Worm (Caenorhabditis elegans): ENCODE results near the gene rps-23.

rps-23 gene

ce11 chrIV:12371879-12372278 lies 19.0 kb downstream of the rps-23 start, which contains the start of gene wdr-46 (continued):
- TF ChIP-seq ceh-58 (GFP tag; IDR thresholded peaks at IDR 0.05) (no peak), F39B2.1 (GFP tag; IDR thresholded peaks at IDR 0.05) (no peak), ztf-6 (GFP tag; IDR thresholded peaks at IDR 0.05) (no peak), B0261.1 (tag; optimal IDR thresholded peaks at IDR 0.05) (no peak), attf-5 (GFP tag; optimal IDR thresholded peaks at IDR 0.05) (peak; percentile 67), madf-10 (tag; optimal IDR thresholded peaks at IDR 0.05) (peak; percentile 31), lin-54 (GFP tag; optimal IDR thresholded peaks at IDR 0.05) (peak; percentile 97), nfyb-1 (GFP tag; IDR thresholded peaks at IDR 0.05) (peak; percentile 76), C17E4.6 (GFP tag; IDR thresholded peaks at IDR 0.05) (0 out of 2 replicates have a peak, but pooled peaks have one; percentile 7), madf-6 (GFP tag; IDR thresholded peaks at IDR 0.05) (peak; percentile 81), attf-6 (GFP tag; IDR thresholded peaks at IDR 0.05) (peak; percentile 61; the same call in 1 of the 2 replicates), C06A6.2 (GFP tag; conservative IDR thresholded peaks at IDR 0.05) (0 out of 2 replicates have a peak, but pooled peaks have one; percentile 29), hmg-1.2 (GFP tag; IDR thresholded peaks at IDR 0.05) (peak; percentile 45), pbrm-1 (GFP tag; IDR thresholded peaks at IDR 0.05) (peak; percentile 60), lsy-27 (tag; optimal IDR thresholded peaks at IDR 0.05; ENCODE audit: borderline replicate concordance, insufficient read depth) (no peak), chd-7 (tag; optimal IDR thresholded peaks at IDR 0.05) (peak; percentile 2), dpl-1 (GFP tag; optimal IDR thresholded peaks at IDR 0.05) (peak; percentile 84), hsf-1 (GFP tag; IDR thresholded peaks at IDR 0.05) (no peak), F23B12.7 (tag; optimal IDR thresholded peaks at IDR 0.05; ENCODE audit: insufficient read depth) (peak; percentile 34), repo-1 (tag; optimal IDR thresholded peaks at IDR 0.05) (no peak), B0019.2 (GFP tag; conservative IDR thresholded peaks at IDR 0.05) (no peak), ekl-4 (GFP tag; IDR thresholded peaks at IDR 0.05) (peak; percentile 75), ztf-26 (tag; optimal IDR thresholded peaks at IDR 0.05) (peak; percentile 17), him-1 (tag; optimal IDR thresholded peaks at IDR 0.05) (peak; percentile 60)

- peak; percentile 80; the same call in 1 of the 2 replicates for TF ChIP-seq madf-3 (GFP tag; IDR thresholded peaks at IDR 0.05)
- no peak for TF ChIP-seq aptf-2 (GFP tag; conservative IDR thresholded peaks at IDR 0.05)
- no peak for TF ChIP-seq mxl-1 (tag; optimal IDR thresholded peaks at IDR 0.05)
- peak; percentile 47 for TF ChIP-seq madf-6 (GFP tag; IDR thresholded peaks at IDR 0.05)
- no peak for TF ChIP-seq ceh-27 (GFP tag; optimal IDR thresholded peaks at IDR 0.05)
- peak; percentile 86; the same call in 1 of the 2 replicates for TF ChIP-seq cebp-2 (GFP tag; IDR thresholded peaks at IDR 0.05)
- TF ChIP-seq attf-6 (GFP tag; IDR thresholded peaks at IDR 0.05), result peak; percentile 37; the same call in 1 of the 2 replicates
- no peak for TF ChIP-seq repo-1 (tag; optimal IDR thresholded peaks at IDR 0.05)
- TF ChIP-seq B0336.3 (GFP tag; IDR thresholded peaks at IDR 0.05), result peak; percentile 49; the same call in 1 of the 2 replicates
- TF ChIP-seq akir-1 (GFP tag; optimal IDR thresholded peaks at IDR 0.05), result no peak
- TF ChIP-seq ama-1 (optimal IDR thresholded peaks at IDR 0.05), result no peak
- no peak for TF ChIP-seq ama-1 (GFP tag; optimal IDR thresholded peaks at IDR 0.05)
- no peak for TF ChIP-seq snpc-1.1 (tag; optimal IDR thresholded peaks at IDR 0.05; ENCODE audit: insufficient read depth)
- TF ChIP-seq ztf-6 (GFP tag; IDR thresholded peaks at IDR 0.05), result no peak
- 0 out of 2 replicates have a peak, but pooled peaks have one; percentile 37 for TF ChIP-seq Y79H2A.3 (GFP tag; conservative IDR thresholded peaks at IDR 0.05)
- no peak for TF ChIP-seq somi-1 (GFP tag; optimal IDR thresholded peaks at IDR 0.05)
Observed at ce11 chrIV:12371340-12371739, 19.5 kb downstream of the rps-23 start.

- TF ChIP-seq T07F8.4 (tag; optimal IDR thresholded peaks at IDR 0.05) (no peak), gei-17 (GFP tag; optimal IDR thresholded peaks at IDR 0.05) (no peak), F49E8.2 (tag; optimal IDR thresholded peaks at IDR 0.05; ENCODE audit: insufficient read depth) (no peak), ztf-6 (GFP tag; IDR thresholded peaks at IDR 0.05) (no peak), Y56A3A.18 (GFP tag; IDR thresholded peaks at IDR 0.05) (no peak), Y53F4B.3 (GFP tag; IDR thresholded peaks at IDR 0.05) (no peak), F33H1.4 (GFP tag; IDR thresholded peaks at IDR 0.05) (no peak), C17E4.6 (GFP tag; IDR thresholded peaks at IDR 0.05) (no peak), ztf-18 (tag; optimal IDR thresholded peaks at IDR 0.05) (no peak), attf-6 (GFP tag; IDR thresholded peaks at IDR 0.05) (no peak), snpc-3.4 (tag; optimal IDR thresholded peaks at IDR 0.05) (no peak), ceh-40 (GFP tag; IDR thresholded peaks at IDR 0.05) (no peak), rpc-1 (optimal IDR thresholded peaks at IDR 0.05) (no peak), rpc-1 (tag; optimal IDR thresholded peaks at IDR 0.05) (no peak), lin-54 (GFP tag; optimal IDR thresholded peaks at IDR 0.05) (no peak), snpc-1.1 (tag; optimal IDR thresholded peaks at IDR 0.05; ENCODE audit: insufficient read depth) (no peak)
Observed at ce11 chrIV:12366571-12366970, 24.3 kb downstream of the rps-23 start.

Data from whole organism, young adult.